Worm (Caenorhabditis elegans): ENCODE results near the gene B0464.6.

- TF ChIP-seq ceh-30 (tag; optimal IDR thresholded peaks at IDR 0.05) (no peak), lin-11 (tag; optimal IDR thresholded peaks at IDR 0.05) (no peak)
Measured at ce11 chrIII:9513569-9513968, 47.8 kb upstream of the B0464.6 start, which contains the start of gene F55H2.8.

All from whole organism, late embryonic.